Fruit fly (Drosophila melanogaster) whole organism, prepupa: Measurements from ENCODE around the gene pros.

ENCODE experiments used
- CG10669 ChIP-seq: fragments of 200-800 bp; sonication (Bioruptor generic); optimal IDR thresholded peaks from 3 replicates; lab custom pipeline; 2018; ENCODE audit warnings: missing biosample characterization, mild to moderate bottlenecking, missing genetic modification characterization, moderate library complexity
- CG4318 ChIP-seq: fragments of 200-800 bp; sonication (Bioruptor generic); optimal IDR thresholded peaks from 3 replicates; lab custom pipeline; 2017; ENCODE audit warnings: missing biosample characterization, mild to moderate bottlenecking, missing genetic modification characterization
- CG6792 ChIP-seq: fragments of 200-800 bp; sonication (Bioruptor generic); optimal IDR thresholded peaks from 3 replicates; lab custom pipeline; 2016; ENCODE audit warnings: missing biosample characterization, missing genetic modification characterization
- CG9139 ChIP-seq: fragments of 200-800 bp; sonication (Bioruptor generic); optimal IDR thresholded peaks from 3 replicates; lab custom pipeline; 2017; ENCODE audit warnings: missing biosample characterization, mild to moderate bottlenecking, missing genetic modification characterization
- Eip75B ChIP-seq: fragments of 200-800 bp; sonication (Bioruptor generic); optimal IDR thresholded peaks from 3 replicates; lab custom pipeline; 2016; ENCODE audit warnings: missing biosample characterization, missing genetic modification characterization
- Ets21C ChIP-seq: fragments of 200-800 bp; sonication (Bioruptor generic); optimal IDR thresholded peaks from 3 replicates; lab custom pipeline; 2016; ENCODE audit warnings: missing biosample characterization, missing genetic modification characterization
- Met ChIP-seq: fragments of 200-800 bp; sonication (Bioruptor generic); optimal IDR thresholded peaks from 3 replicates; lab custom pipeline; 2016; ENCODE audit warnings: missing biosample characterization, missing genetic modification characterization
- Sox102F ChIP-seq: fragments of 200-800 bp; sonication (Bioruptor generic); optimal IDR thresholded peaks from 2 replicates; lab custom pipeline; 2016; ENCODE audit warnings: missing biosample characterization, mild to moderate bottlenecking, missing genetic modification characterization
- Sox15 ChIP-seq: fragments of 200-800 bp; sonication (Bioruptor generic); optimal IDR thresholded peaks from 3 replicates; lab custom pipeline; 2016; ENCODE audit warnings: missing biosample characterization, missing genetic modification characterization
- achi ChIP-seq: fragments of 200-800 bp; sonication (Bioruptor generic); optimal IDR thresholded peaks from 3 replicates; lab custom pipeline; 2016; ENCODE audit warnings: missing biosample characterization, missing genetic modification characterization
- fd85E ChIP-seq: fragments of 200-800 bp; sonication (Bioruptor generic); optimal IDR thresholded peaks from 3 replicates; lab custom pipeline; 2016; ENCODE audit warnings: missing biosample characterization, missing genetic modification characterization
- net ChIP-seq: fragments of 200-800 bp; sonication (Bioruptor generic); optimal IDR thresholded peaks from 3 replicates; lab custom pipeline; 2016; ENCODE audit warnings: missing biosample characterization, missing genetic modification characterization
- salr ChIP-seq, 2 experiments: fragments of 200-800 bp; sonication (Bioruptor generic); optimal IDR thresholded peaks; 3 replicates each; lab custom pipeline; 2016 to 2018; ENCODE audit warnings: missing biosample characterization in 2 of 2, missing genetic modification characterization in 2 of 2, mild to moderate bottlenecking in 1 of 2

DNA sequence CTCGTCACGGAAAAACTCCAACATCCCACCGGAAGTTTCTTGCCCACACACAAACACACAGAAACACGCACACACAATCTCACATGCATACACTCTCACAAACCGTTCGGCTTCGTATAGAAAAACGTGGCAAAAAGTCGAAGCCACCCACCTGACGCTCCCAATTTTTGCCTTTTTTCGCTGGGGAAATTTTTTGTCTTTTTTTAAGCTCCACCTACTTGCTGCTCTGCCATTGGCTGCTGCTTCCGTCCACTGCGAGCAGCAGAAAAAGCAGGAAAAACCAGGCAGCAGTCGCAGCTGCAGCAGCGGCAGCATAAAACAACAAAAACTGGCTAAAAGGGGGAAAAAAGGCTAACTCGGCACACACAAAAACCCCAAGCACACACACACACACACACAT lies 46.4 kb upstream of the pros start:
- TF ChIP-seq Eip75B: no peak
- no peak for TF ChIP-seq CG10669 (GFP tag; lab: Kevin White, UChicago)
- no peak for TF ChIP-seq Sox102F
- no peak for TF ChIP-seq CG9139 (GFP tag; lab: Kevin White, UChicago)
- TF ChIP-seq Met (GFP tag; lab: Kevin White, UChicago): no peak
- no peak for TF ChIP-seq CG4318
- TF ChIP-seq Sox15: no peak
- no peak for TF ChIP-seq net
- no peak for TF ChIP-seq CG6792 (GFP tag; lab: Kevin White, UChicago)
- TF ChIP-seq salr (GFP tag; optimal IDR thresholded peaks at IDR 0.05; lab: Kevin White, UChicago): no peak
- TF ChIP-seq fd85E: no peak
- TF ChIP-seq achi (GFP tag; lab: Kevin White, UChicago): no peak
- no peak for TF ChIP-seq Ets21C (GFP tag; lab: Kevin White, UChicago)
